Worm (Caenorhabditis elegans) whole organism, late embryonic: ENCODE measurements around the gene srd-34.

ENCODE experiments used
- C38D4.7 ChIP-seq: fragments of 200-800 bp; sonication (Bioruptor generic); optimal IDR thresholded peaks from 2 replicates; lab custom pipeline; 2018; ENCODE audit warnings: mild to moderate bottlenecking, missing genetic modification characterization, moderate library complexity, missing compliant biosample characterization
- K02D7.2 ChIP-seq: sonication (generic microtip); optimal IDR thresholded peaks from 2 replicates; lab custom pipeline; 2017; ENCODE audit warnings: mild to moderate bottlenecking, missing genetic modification characterization, missing compliant biosample characterization
- K09A11.1 ChIP-seq: sonication (generic microtip); optimal IDR thresholded peaks from 2 replicates; lab custom pipeline; 2017; ENCODE audit warnings: antibody characterized with exemption, mild to moderate bottlenecking, missing genetic modification characterization, missing compliant biosample characterization; ENCODE audit not compliant: insufficient read depth
- T23F11.4 ChIP-seq: fragments of 200-800 bp; sonication (Bioruptor generic); optimal IDR thresholded peaks from 2 replicates; lab custom pipeline; 2018; ENCODE audit warnings: mild to moderate bottlenecking, missing genetic modification characterization, missing compliant biosample characterization
- ahr-1 ChIP-seq: sonication (generic microtip); optimal IDR thresholded peaks from 2 replicates; lab custom pipeline; 2016; ENCODE audit warnings: missing genetic modification characterization, missing compliant biosample characterization
- ceh-18 ChIP-seq: sonication (generic microtip); optimal IDR thresholded peaks from 2 replicates; lab custom pipeline; 2016; ENCODE audit warnings: missing genetic modification characterization, missing compliant biosample characterization
- ceh-19 ChIP-seq: fragments of 200-800 bp; sonication (Bioruptor generic); optimal IDR thresholded peaks from 2 replicates; lab custom pipeline; 2018; ENCODE audit warnings: mild to moderate bottlenecking, missing genetic modification characterization, missing compliant biosample characterization
- ceh-2 ChIP-seq: sonication (generic microtip); optimal IDR thresholded peaks from 2 replicates; lab custom pipeline; 2016; ENCODE audit warnings: missing genotype, missing genetic modification characterization, missing compliant biosample characterization
- ceh-22 ChIP-seq: sonication (generic microtip); optimal IDR thresholded peaks from 2 replicates; lab custom pipeline; 2017; ENCODE audit warnings: missing biosample characterization, missing genetic modification characterization
- ceh-24 ChIP-seq: sonication (generic microtip); optimal IDR thresholded peaks from 2 replicates; lab custom pipeline; 2016; ENCODE audit warnings: mild to moderate bottlenecking, missing genetic modification characterization, missing compliant biosample characterization
- ceh-30 ChIP-seq: fragments of 150-350 bp; optimal IDR thresholded peaks from 2 replicates; lab custom pipeline; 2014; ENCODE audit warnings: missing biosample characterization, missing genetic modification characterization
- ceh-31 ChIP-seq: sonication (generic microtip); optimal IDR thresholded peaks from 2 replicates; lab custom pipeline; 2016; ENCODE audit warnings: missing genetic modification characterization, missing compliant biosample characterization
- ceh-34 ChIP-seq: sonication (generic microtip); optimal IDR thresholded peaks from 2 replicates; lab custom pipeline; 2016; ENCODE audit warnings: mild to moderate bottlenecking, missing genetic modification characterization, missing compliant biosample characterization
- ceh-6 ChIP-seq: fragments of 200-800 bp; sonication (Bioruptor generic); optimal IDR thresholded peaks from 2 replicates; lab custom pipeline; 2018; ENCODE audit warnings: mild to moderate bottlenecking, missing genetic modification characterization, missing compliant biosample characterization
- ceh-9 ChIP-seq: sonication (generic microtip); optimal IDR thresholded peaks from 2 replicates; lab custom pipeline; 2016; ENCODE audit warnings: mild to moderate bottlenecking, missing genetic modification characterization, inconsistent platforms, missing compliant biosample characterization
- che-1 ChIP-seq: sonication (generic microtip); optimal IDR thresholded peaks from 2 replicates; lab custom pipeline; 2016; ENCODE audit warnings: mild to moderate bottlenecking, missing genetic modification characterization, missing compliant biosample characterization
- dmd-4 ChIP-seq: sonication (generic microtip); optimal IDR thresholded peaks from 2 replicates; lab custom pipeline; 2016; ENCODE audit warnings: borderline replicate concordance, missing genetic modification characterization, missing compliant biosample characterization
- ets-4 ChIP-seq: sonication (generic microtip); optimal IDR thresholded peaks from 2 replicates; lab custom pipeline; 2016; ENCODE audit warnings: missing genetic modification characterization, missing compliant biosample characterization
- eyg-1 ChIP-seq: sonication (generic microtip); optimal IDR thresholded peaks from 2 replicates; lab custom pipeline; 2016; ENCODE audit warnings: missing genotype, missing genetic modification characterization, missing compliant biosample characterization
- fax-1 ChIP-seq: sonication (generic microtip); optimal IDR thresholded peaks from 2 replicates; lab custom pipeline; 2016; ENCODE audit warnings: missing genotype, missing genetic modification characterization, missing compliant biosample characterization
- fkh-6 ChIP-seq: sonication (generic microtip); optimal IDR thresholded peaks from 2 replicates; lab custom pipeline; 2016; ENCODE audit warnings: missing genetic modification characterization, missing compliant biosample characterization
- hlh-13 ChIP-seq: fragments of 200-800 bp; sonication (Bioruptor generic); optimal IDR thresholded peaks from 2 replicates; lab custom pipeline; 2018; ENCODE audit warnings: mild to moderate bottlenecking, missing genetic modification characterization, missing compliant biosample characterization
- hlh-15 ChIP-seq: sonication (generic microtip); optimal IDR thresholded peaks from 2 replicates; lab custom pipeline; 2016; ENCODE audit warnings: missing genetic modification characterization, missing compliant biosample characterization
- hlh-6 ChIP-seq: sonication (generic microtip); optimal IDR thresholded peaks from 2 replicates; lab custom pipeline; 2016; ENCODE audit warnings: missing genotype, missing genetic modification characterization, missing compliant biosample characterization
- hlh-8 ChIP-seq: sonication (generic microtip); optimal IDR thresholded peaks from 2 replicates; lab custom pipeline; 2016; ENCODE audit warnings: missing genotype, missing genetic modification characterization, missing compliant biosample characterization
- lim-6 ChIP-seq: sonication (generic microtip); optimal IDR thresholded peaks from 2 replicates; lab custom pipeline; 2016; ENCODE audit warnings: missing genetic modification characterization, missing compliant biosample characterization
- lin-11 ChIP-seq: fragments of 200-800 bp; sonication (Bioruptor generic); optimal IDR thresholded peaks from 2 replicates; lab custom pipeline; 2018; ENCODE audit warnings: mild to moderate bottlenecking, missing genetic modification characterization, missing compliant biosample characterization
- madf-2 ChIP-seq: sonication (generic microtip); optimal IDR thresholded peaks from 2 replicates; lab custom pipeline; 2017; ENCODE audit warnings: missing genetic modification characterization, missing compliant biosample characterization
- mec-3 ChIP-seq: sonication (generic microtip); optimal IDR thresholded peaks from 2 replicates; lab custom pipeline; 2016; ENCODE audit warnings: borderline replicate concordance, missing genetic modification characterization, missing compliant biosample characterization
- nfya-1 ChIP-seq: sonication (generic microtip); optimal IDR thresholded peaks from 2 replicates; lab custom pipeline; 2017; ENCODE audit warnings: missing genetic modification characterization, mild to moderate bottlenecking, missing compliant biosample characterization, antibody characterized with exemption, moderate library complexity
- nhr-11 ChIP-seq: fragments of 150-350 bp; optimal IDR thresholded peaks from 2 replicates; lab custom pipeline; 2014; ENCODE audit warnings: missing biosample characterization, missing genetic modification characterization
- nhr-232 ChIP-seq: sonication (generic microtip); optimal IDR thresholded peaks from 2 replicates; lab custom pipeline; 2016; ENCODE audit warnings: missing genetic modification characterization, missing compliant biosample characterization
- npax-4 ChIP-seq: sonication (generic microtip); optimal IDR thresholded peaks from 2 replicates; lab custom pipeline; 2016; ENCODE audit warnings: missing genetic modification characterization, missing compliant biosample characterization
- odd-2 ChIP-seq: sonication (generic microtip); optimal IDR thresholded peaks from 2 replicates; lab custom pipeline; 2017; ENCODE audit warnings: antibody characterized with exemption, mild to moderate bottlenecking, missing genetic modification characterization, missing compliant biosample characterization
- pag-3 ChIP-seq: sonication (generic microtip); optimal IDR thresholded peaks from 2 replicates; lab custom pipeline; 2016; ENCODE audit warnings: missing compliant biosample characterization, missing genetic modification characterization, borderline replicate concordance
- pat-9 ChIP-seq: fragments of 200-800 bp; sonication (Bioruptor generic); optimal IDR thresholded peaks from 2 replicates; lab custom pipeline; 2018; ENCODE audit warnings: mild to moderate bottlenecking, missing genetic modification characterization, moderate library complexity, missing compliant biosample characterization
- pax-1 ChIP-seq: fragments of 150-350 bp; optimal IDR thresholded peaks from 2 replicates; lab custom pipeline; 2014; ENCODE audit warnings: missing biosample characterization, missing genetic modification characterization
- pha-2 ChIP-seq: sonication (generic microtip); optimal IDR thresholded peaks from 2 replicates; lab custom pipeline; 2017; ENCODE audit warnings: mild to moderate bottlenecking, missing genetic modification characterization, missing compliant biosample characterization
- pqm-1 ChIP-seq: sonication (generic microtip); optimal IDR thresholded peaks from 2 replicates; lab custom pipeline; 2016; ENCODE audit warnings: missing genetic modification characterization, missing compliant biosample characterization
- pros-1 ChIP-seq: fragments of 150-350 bp; optimal IDR thresholded peaks from 2 replicates; lab custom pipeline; 2014; ENCODE audit warnings: missing biosample characterization, missing genetic modification reagents, missing genetic modification characterization
- ref-2 ChIP-seq: sonication (generic microtip); optimal IDR thresholded peaks from 2 replicates; lab custom pipeline; 2016; ENCODE audit warnings: missing genetic modification characterization, missing compliant biosample characterization
- rnt-1 ChIP-seq: sonication (generic microtip); optimal IDR thresholded peaks from 2 replicates; lab custom pipeline; 2016; ENCODE audit warnings: missing genetic modification characterization, missing compliant biosample characterization
- sdc-2 ChIP-seq: sonication (generic microtip); optimal IDR thresholded peaks from 2 replicates; lab custom pipeline; 2016; ENCODE audit warnings: missing genotype, missing genetic modification characterization, missing compliant biosample characterization
- sox-2 ChIP-seq: fragments of 200-800 bp; sonication (Bioruptor generic); IDR thresholded peaks from 2 replicates; pipeline ENCODE4 v1.3.6; 2022; ENCODE audit warnings: missing genetic modification reagents, missing genetic modification characterization, missing compliant biosample characterization
- sox-4 ChIP-seq: sonication (generic microtip); optimal IDR thresholded peaks from 2 replicates; lab custom pipeline; 2017; ENCODE audit warnings: mild to moderate bottlenecking, missing genetic modification characterization, inconsistent platforms, missing compliant biosample characterization
- tbx-2 ChIP-seq: sonication (generic microtip); optimal IDR thresholded peaks from 2 replicates; lab custom pipeline; 2016; ENCODE audit warnings: missing genetic modification characterization, missing compliant biosample characterization
- tbx-7 ChIP-seq: sonication (generic microtip); optimal IDR thresholded peaks from 2 replicates; lab custom pipeline; 2016; ENCODE audit warnings: missing genotype, missing genetic modification characterization, missing compliant biosample characterization
- ttx-3 ChIP-seq: sonication (generic microtip); optimal IDR thresholded peaks from 2 replicates; lab custom pipeline; 2016; ENCODE audit warnings: missing genetic modification reagents, missing genetic modification characterization, missing compliant biosample characterization
- unc-3 ChIP-seq, 2 experiments: fragments of 200-800 bp in 1 of 2; sonication (Bioruptor generic) in 1 of 2; sonication (generic microtip) in 1 of 2; conservative IDR thresholded peaks in 1 of 2; optimal IDR thresholded peaks in 1 of 2; 2 replicates each; pipeline versions ENCODE4 v1.3.6 to Lab custom; 2016 to 2022; ENCODE audit warnings: missing compliant biosample characterization in 2 of 2, missing genetic modification characterization in 2 of 2, missing genetic modification reagents in 1 of 2
- unc-42 ChIP-seq: sonication (generic microtip); optimal IDR thresholded peaks from 2 replicates; lab custom pipeline; 2016; ENCODE audit warnings: missing genotype, missing genetic modification characterization, missing compliant biosample characterization
- unc-55 ChIP-seq: sonication (generic microtip); optimal IDR thresholded peaks from 2 replicates; lab custom pipeline; 2017; ENCODE audit warnings: missing biosample characterization, missing genetic modification reagents, missing genetic modification characterization
- unc-86 ChIP-seq: sonication (generic microtip); optimal IDR thresholded peaks from 2 replicates; lab custom pipeline; 2016; ENCODE audit warnings: missing genetic modification characterization, missing compliant biosample characterization
- zip-5 ChIP-seq: sonication (generic microtip); optimal IDR thresholded peaks from 2 replicates; lab custom pipeline; 2016; ENCODE audit warnings: missing genetic modification characterization, missing compliant biosample characterization
- ztf-16 ChIP-seq: sonication (generic microtip); optimal IDR thresholded peaks from 2 replicates; lab custom pipeline; 2017; ENCODE audit warnings: missing genetic modification characterization, missing compliant biosample characterization

The srd-34 gene

ce11 chrV:10578938-10579337, 30.1 kb upstream of the srd-34 start, which contains the start of the genes erh-1 and lpd-9:
Gene erh-1 (minus strand): TSS chrV:10579141.
Gene lpd-9 (plus strand): TSS chrV:10579305.
- no peak for TF ChIP-seq hlh-13
- no peak for TF ChIP-seq ceh-9 (tag; lab: Kevin White, UChicago)
- no peak for TF ChIP-seq hlh-6 (tag; lab: Kevin White, UChicago)
- no peak for TF ChIP-seq ttx-3 (tag; lab: Kevin White, UChicago)
- no peak for TF ChIP-seq K02D7.2
- TF ChIP-seq unc-55 (GFP tag; lab: Kevin White, UChicago), result no peak
- TF ChIP-seq fax-1 (tag; lab: Kevin White, UChicago), result no peak
- TF ChIP-seq unc-42 (tag; lab: Kevin White, UChicago), result peak; percentile 15
- no peak for TF ChIP-seq odd-2 (tag; lab: Kevin White, UChicago)
- TF ChIP-seq dmd-4 (tag; lab: Kevin White, UChicago), result no peak
- TF ChIP-seq sdc-2, result no peak
- no peak for TF ChIP-seq K09A11.1
- TF ChIP-seq tbx-7 (tag; lab: Kevin White, UChicago), result no peak
- TF ChIP-seq eyg-1 (tag; lab: Kevin White, UChicago), result no peak
- TF ChIP-seq ref-2 (tag; lab: Kevin White, UChicago), result peak; percentile 25
- no peak for TF ChIP-seq ets-4 (tag; lab: Kevin White, UChicago)
- TF ChIP-seq unc-3 (GFP tag; conservative IDR thresholded peaks at IDR 0.05; lab: Robert Waterston, UW), result no peak
- TF ChIP-seq unc-3 (tag; optimal IDR thresholded peaks at IDR 0.05; lab: Kevin White, UChicago), result no peak
- TF ChIP-seq npax-4 (tag; lab: Kevin White, UChicago), result no peak
- no peak for TF ChIP-seq ceh-34 (tag; lab: Kevin White, UChicago)
- peak; percentile 23 for TF ChIP-seq unc-86 (tag; lab: Kevin White, UChicago)
- no peak for TF ChIP-seq pat-9 (tag; lab: Kevin White, UChicago)
- no peak for TF ChIP-seq pros-1 (tag; lab: Kevin White, UChicago)
- no peak for TF ChIP-seq fkh-6 (tag; lab: Kevin White, UChicago)
- no peak for TF ChIP-seq ceh-19 (GFP tag; lab: Kevin White, UChicago)
- no peak for TF ChIP-seq ceh-31 (tag; lab: Kevin White, UChicago)
- TF ChIP-seq lin-11 (tag; lab: Kevin White, UChicago), result no peak
- TF ChIP-seq ceh-6 (GFP tag; lab: Kevin White, UChicago), result no peak
- peak; percentile 37 for TF ChIP-seq ceh-2 (tag; lab: Kevin White, UChicago)
- peak; percentile 44 for TF ChIP-seq nfya-1 (tag; lab: Kevin White, UChicago)
- no peak for TF ChIP-seq nhr-11 (tag; lab: Kevin White, UChicago)
- TF ChIP-seq ceh-22, result no peak
- no peak for TF ChIP-seq C38D4.7 (GFP tag; lab: Kevin White, UChicago)
- TF ChIP-seq rnt-1 (tag; lab: Kevin White, UChicago), result no peak
- no peak for TF ChIP-seq mec-3 (tag; lab: Kevin White, UChicago)
- TF ChIP-seq tbx-2 (tag; lab: Kevin White, UChicago), result no peak
- no peak for TF ChIP-seq pha-2
- no peak for TF ChIP-seq ceh-30
- TF ChIP-seq zip-5, result peak; percentile 8
- no peak for TF ChIP-seq ahr-1 (tag; lab: Kevin White, UChicago)
- TF ChIP-seq che-1 (tag; lab: Kevin White, UChicago), result peak; percentile 26
- TF ChIP-seq madf-2 (tag; lab: Kevin White, UChicago), result no peak
- TF ChIP-seq ztf-16 (tag; lab: Kevin White, UChicago), result peak; percentile 29
- no peak for TF ChIP-seq pag-3 (tag; lab: Kevin White, UChicago)
- TF ChIP-seq hlh-8 (tag; lab: Kevin White, UChicago), result no peak
- TF ChIP-seq lim-6 (tag; lab: Kevin White, UChicago), result no peak
- TF ChIP-seq ceh-18 (tag; lab: Kevin White, UChicago), result peak; percentile 20
- TF ChIP-seq hlh-15, result no peak
- peak; percentile 12 for TF ChIP-seq pax-1 (tag; lab: Kevin White, UChicago)
- no peak for TF ChIP-seq nhr-232 (tag; lab: Kevin White, UChicago)
- TF ChIP-seq T23F11.4 (GFP tag; lab: Kevin White, UChicago), result no peak
- no peak for TF ChIP-seq ceh-24 (tag; lab: Kevin White, UChicago)
- no peak for TF ChIP-seq sox-2 (GFP tag; lab: Robert Waterston, UW)
- no peak for TF ChIP-seq sox-4
- no peak for TF ChIP-seq pqm-1 (tag; lab: Kevin White, UChicago)
